Worm (Caenorhabditis elegans) whole organism, L4/young adult: ENCODE measurements around the gene gcc-1.

Experiments used
- W03F9.2 ChIP-seq: fragments of 150-350 bp; optimal IDR thresholded peaks from 2 replicates; lab custom pipeline; 2014; ENCODE audit warnings: missing biosample characterization, missing genetic modification characterization
- dao-5 ChIP-seq: sonication (generic microtip); optimal IDR thresholded peaks from 2 replicates; lab custom pipeline; 2016; ENCODE audit warnings: missing genotype, missing genetic modification characterization, moderate library complexity, missing compliant biosample characterization
- him-1 ChIP-seq: sonication (generic microtip); optimal IDR thresholded peaks from 2 replicates; lab custom pipeline; 2016; ENCODE audit warnings: missing genotype, missing genetic modification reagents, missing genetic modification characterization, missing compliant biosample characterization

DNA sequence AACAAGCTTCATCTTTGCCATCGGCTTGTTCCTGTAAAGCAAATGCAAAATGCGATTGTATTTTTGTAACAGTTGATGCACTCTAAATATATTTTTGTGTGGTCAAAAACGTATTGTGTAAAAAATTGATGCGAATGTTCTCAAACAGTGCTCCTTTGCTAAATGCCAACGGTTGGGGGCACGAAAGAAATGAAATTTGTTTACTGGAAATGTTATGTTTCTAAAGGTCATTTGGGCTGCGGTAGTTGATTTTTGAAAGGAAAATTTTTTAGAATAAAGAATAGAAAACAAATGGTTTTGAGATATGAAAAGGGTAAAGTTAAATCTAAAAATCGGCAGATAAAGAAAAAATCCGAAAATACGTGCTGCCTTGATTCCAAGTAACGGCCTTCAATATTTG lies 10.7 kb downstream of the gcc-1 start, which contains the start of gene C15C7.6:
- TF ChIP-seq dao-5 (tag; lab: Kevin White, UChicago) (no peak), him-1 (tag; lab: Kevin White, UChicago) (no peak), W03F9.2 (tag; lab: Kevin White, UChicago) (no peak)
